Fruit fly (Drosophila melanogaster) whole organism, embryonic: ENCODE results near the gene CG9920.

Source experiments
- Bteb2 ChIP-seq: fragments of 200-800 bp; sonication (Bioruptor generic); optimal IDR thresholded peaks from 2 replicates; lab custom pipeline; 2016; ENCODE audit warnings: missing biosample characterization, missing genetic modification characterization
- C15 ChIP-seq: fragments of 200-800 bp; sonication (Bioruptor generic); IDR thresholded peaks from 3 replicates; pipeline ENCODE4 v1.3.6; 2022; ENCODE audit warnings: missing biosample characterization, missing genetic modification characterization
- CG10321 ChIP-seq: fragments of 200-800 bp; sonication (Bioruptor generic); IDR thresholded peaks from 2 replicates; pipeline ENCODE4 v1.3.6; 2022; ENCODE audit warnings: missing biosample characterization, missing genetic modification characterization
- CG11093 ChIP-seq: fragments of 200-800 bp; sonication (Bioruptor generic); IDR thresholded peaks from 3 replicates; pipeline ENCODE4 v1.3.6; 2022; ENCODE audit warnings: missing biosample characterization, missing genetic modification characterization
- CG12104 ChIP-seq: fragments of 200-800 bp; sonication (Bioruptor generic); optimal IDR thresholded peaks from 3 replicates; lab custom pipeline; 2016; ENCODE audit warnings: missing biosample characterization, missing genetic modification characterization
- CG12155 ChIP-seq: fragments of 200-800 bp; sonication (Bioruptor generic); optimal IDR thresholded peaks from 3 replicates; lab custom pipeline; 2016; ENCODE audit warnings: missing biosample characterization, missing genetic modification characterization
- CG12942 ChIP-seq: fragments of 200-800 bp; sonication (Bioruptor generic); optimal IDR thresholded peaks from 3 replicates; lab custom pipeline; 2016; ENCODE audit warnings: missing biosample characterization, missing genetic modification characterization
- CG13296 ChIP-seq: fragments of 200-800 bp; sonication (Bioruptor generic); optimal IDR thresholded peaks from 3 replicates; lab custom pipeline; 2018; ENCODE audit warnings: missing biosample characterization, mild to moderate bottlenecking, missing genetic modification characterization
- CG14860 ChIP-seq: fragments of 200-800 bp; sonication (Bioruptor generic); IDR thresholded peaks from 3 replicates; pipeline ENCODE4 v1.3.6; 2022; ENCODE audit warnings: missing biosample characterization, missing genetic modification characterization; ENCODE audit not compliant: partially characterized antibody
- CG1529 ChIP-seq: fragments of 200-800 bp; sonication (Bioruptor generic); optimal IDR thresholded peaks from 3 replicates; lab custom pipeline; 2018; ENCODE audit warnings: missing biosample characterization, missing genetic modification characterization
- CG16815 ChIP-seq: fragments of 200-800 bp; sonication (Bioruptor generic); optimal IDR thresholded peaks from 3 replicates; lab custom pipeline; 2017; ENCODE audit warnings: missing biosample characterization, mild to moderate bottlenecking, missing genetic modification characterization
- CG18599 ChIP-seq: fragments of 200-800 bp; sonication (Bioruptor generic); optimal IDR thresholded peaks from 3 replicates; lab custom pipeline; 2017; ENCODE audit warnings: missing biosample characterization, missing genetic modification characterization, mild to moderate bottlenecking, moderate library complexity, missing genetic modification reagents
- CG2199 ChIP-seq: fragments of 200-800 bp; sonication (Bioruptor generic); IDR thresholded peaks from 3 replicates; pipeline ENCODE4 v1.3.6; 2022; ENCODE audit warnings: missing biosample characterization, missing genetic modification characterization
- CG2889 ChIP-seq: fragments of 200-800 bp; sonication (Bioruptor generic); IDR thresholded peaks from 3 replicates; pipeline ENCODE4 v1.3.6; 2022; ENCODE audit warnings: missing biosample characterization, missing genetic modification characterization
- CG31441 ChIP-seq: fragments of 200-800 bp; sonication (Bioruptor generic); IDR thresholded peaks from 2 replicates; pipeline ENCODE4 v1.3.6; 2022; ENCODE audit warnings: missing biosample characterization, missing genetic modification characterization
- CG33213 ChIP-seq: fragments of 200-800 bp; sonication (Bioruptor generic); optimal IDR thresholded peaks from 3 replicates; lab custom pipeline; 2016; ENCODE audit warnings: missing biosample characterization, missing genetic modification characterization
- CG33557 ChIP-seq: fragments of 200-800 bp; sonication (Bioruptor generic); optimal IDR thresholded peaks from 2 replicates; lab custom pipeline; 2019; ENCODE audit warnings: missing biosample characterization, mild to moderate bottlenecking, missing genetic modification characterization, moderate library complexity
- CG34422 ChIP-seq: fragments of 200-800 bp; sonication (Bioruptor generic); IDR thresholded peaks from 3 replicates; pipeline ENCODE4 v1.3.6; 2022; ENCODE audit warnings: missing biosample characterization, missing genetic modification characterization
- CG6683 ChIP-seq: fragments of 200-800 bp; sonication (Bioruptor generic); optimal IDR thresholded peaks from 2 replicates; lab custom pipeline; 2017; ENCODE audit warnings: missing biosample characterization, mild to moderate bottlenecking, missing genetic modification characterization, missing genetic modification reagents
- CG7271 ChIP-seq: fragments of 200-800 bp; sonication (Bioruptor generic); optimal IDR thresholded peaks from 2 replicates; lab custom pipeline; 2018; ENCODE audit warnings: missing biosample characterization, mild to moderate bottlenecking, missing genetic modification characterization, moderate library complexity
- CG7987 ChIP-seq: fragments of 200-800 bp; sonication (Bioruptor generic); optimal IDR thresholded peaks from 2 replicates; lab custom pipeline; 2018; ENCODE audit warnings: missing biosample characterization, mild to moderate bottlenecking, missing genetic modification characterization, moderate library complexity
- CG8765 ChIP-seq: fragments of 200-800 bp; sonication (Bioruptor generic); IDR thresholded peaks from 2 replicates; pipeline ENCODE4 v1.3.6; 2022; ENCODE audit warnings: missing biosample characterization, missing genetic modification characterization
- CTCF ChIP-seq: fragments of 200-800 bp; sonication (Bioruptor generic); optimal IDR thresholded peaks from 2 replicates; lab custom pipeline; 2017; ENCODE audit warnings: missing biosample characterization, mild to moderate bottlenecking, missing genetic modification characterization, moderate library complexity
- Dek ChIP-seq: fragments of 200-800 bp; sonication (Bioruptor generic); optimal IDR thresholded peaks from 3 replicates; lab custom pipeline; 2019; ENCODE audit warnings: missing biosample characterization, mild to moderate bottlenecking, missing genetic modification characterization, moderate library complexity
- Hmx ChIP-seq: fragments of 200-800 bp; sonication (Bioruptor generic); optimal IDR thresholded peaks from 2 replicates; lab custom pipeline; 2016; ENCODE audit warnings: missing biosample characterization, missing genetic modification characterization
- Hr78 ChIP-seq, 2 experiments: fragments of 200-800 bp in 1 of 2; fragments of >200 bp in 1 of 2; sonication (Bioruptor generic) in 1 of 2; optimal IDR thresholded peaks; 2 replicates each; lab custom pipeline; 2017 to 2019; ENCODE audit warnings: missing biosample characterization in 2 of 2, missing genetic modification characterization in 2 of 2, mild to moderate bottlenecking in 1 of 2, moderate library complexity in 1 of 2
- Mad ChIP-seq: fragments of 200-800 bp; sonication (Bioruptor generic); optimal IDR thresholded peaks from 2 replicates; lab custom pipeline; 2016; ENCODE audit warnings: missing biosample characterization, missing genetic modification characterization
- Meics ChIP-seq: fragments of 200-800 bp; sonication (Bioruptor generic); optimal IDR thresholded peaks from 2 replicates; lab custom pipeline; 2017; ENCODE audit warnings: missing biosample characterization, mild to moderate bottlenecking, missing genetic modification characterization
- NC2β ChIP-seq: fragments of 200-800 bp; sonication (Bioruptor generic); optimal IDR thresholded peaks from 2 replicates; lab custom pipeline; 2016; ENCODE audit warnings: missing biosample characterization, missing genetic modification characterization
- Optix ChIP-seq: fragments of 200-800 bp; sonication (Bioruptor generic); IDR thresholded peaks from 3 replicates; pipeline ENCODE4 v1.3.6; 2022; ENCODE audit warnings: missing biosample characterization, missing genetic modification characterization
- Scr ChIP-seq: fragments of 200-800 bp; sonication (Bioruptor generic); IDR thresholded peaks from 2 replicates; pipeline ENCODE4 v1.3.6; 2022; ENCODE audit warnings: missing biosample characterization, missing genetic modification characterization; ENCODE audit not compliant: partially characterized antibody
- ab ChIP-seq: fragments of 200-800 bp; sonication (Bioruptor generic); optimal IDR thresholded peaks from 2 replicates; lab custom pipeline; 2016; ENCODE audit warnings: missing biosample characterization, missing genetic modification characterization
- ac ChIP-seq: fragments of 200-800 bp; sonication (Bioruptor generic); optimal IDR thresholded peaks from 3 replicates; lab custom pipeline; 2017; ENCODE audit warnings: missing biosample characterization, mild to moderate bottlenecking, missing genetic modification characterization
- chn ChIP-seq: fragments of 200-800 bp; sonication (Bioruptor generic); optimal IDR thresholded peaks from 2 replicates; lab custom pipeline; 2016; ENCODE audit warnings: missing biosample characterization, missing genetic modification characterization
- danr ChIP-seq: fragments of 200-800 bp; sonication (Bioruptor generic); IDR thresholded peaks from 2 replicates; pipeline ENCODE4 v1.3.6; 2022; ENCODE audit warnings: missing biosample characterization, missing genetic modification characterization
- emc ChIP-seq: fragments of 200-800 bp; sonication (Bioruptor generic); optimal IDR thresholded peaks from 2 replicates; lab custom pipeline; 2016; ENCODE audit warnings: missing biosample characterization, missing genetic modification characterization
- fd64A ChIP-seq: fragments of 200-800 bp; sonication (Bioruptor generic); optimal IDR thresholded peaks from 3 replicates; lab custom pipeline; 2018; ENCODE audit warnings: missing biosample characterization, mild to moderate bottlenecking, missing genetic modification characterization
- gce ChIP-seq: fragments of 200-800 bp; sonication (Bioruptor generic); IDR thresholded peaks from 3 replicates; pipeline ENCODE4 v1.3.6; 2022; ENCODE audit warnings: missing biosample characterization, missing genetic modification characterization
- gem ChIP-seq: fragments of 200-800 bp; sonication (Bioruptor generic); optimal IDR thresholded peaks from 2 replicates; lab custom pipeline; 2019; ENCODE audit warnings: missing biosample characterization, mild to moderate bottlenecking, missing genetic modification characterization, moderate library complexity
- grn ChIP-seq: fragments of 200-800 bp; sonication (Bioruptor generic); optimal IDR thresholded peaks from 3 replicates; lab custom pipeline; 2017; ENCODE audit warnings: missing biosample characterization, missing genetic modification characterization
- nom ChIP-seq: fragments of 200-800 bp; sonication (Bioruptor generic); optimal IDR thresholded peaks from 2 replicates; lab custom pipeline; 2017; ENCODE audit warnings: missing biosample characterization, missing genetic modification characterization, mild to moderate bottlenecking, moderate library complexity, missing genetic modification reagents
- pfk ChIP-seq: fragments of 200-800 bp; sonication (Bioruptor generic); optimal IDR thresholded peaks from 2 replicates; lab custom pipeline; 2018; ENCODE audit warnings: missing biosample characterization, mild to moderate bottlenecking, missing genetic modification characterization, moderate library complexity
- pho ChIP-seq: fragments of 200-800 bp; sonication (Bioruptor generic); optimal IDR thresholded peaks from 2 replicates; lab custom pipeline; 2016; ENCODE audit warnings: missing biosample characterization, missing genetic modification characterization
- pzg ChIP-seq: fragments of 200-800 bp; sonication (Bioruptor generic); optimal IDR thresholded peaks from 3 replicates; lab custom pipeline; 2018; ENCODE audit warnings: missing biosample characterization, mild to moderate bottlenecking, missing genetic modification characterization, moderate library complexity
- salm ChIP-seq: fragments of 200-800 bp; sonication (Bioruptor generic); optimal IDR thresholded peaks from 2 replicates; lab custom pipeline; 2018; ENCODE audit warnings: missing biosample characterization, mild to moderate bottlenecking, missing genetic modification characterization
- schlank ChIP-seq: fragments of 200-800 bp; sonication (Bioruptor generic); optimal IDR thresholded peaks from 2 replicates; lab custom pipeline; 2018; ENCODE audit warnings: missing biosample characterization, mild to moderate bottlenecking, missing genetic modification characterization
- sd ChIP-seq: fragments of 200-800 bp; sonication (Bioruptor generic); optimal IDR thresholded peaks from 3 replicates; lab custom pipeline; 2018; ENCODE audit warnings: missing biosample characterization, mild to moderate bottlenecking, missing genetic modification characterization, moderate library complexity
- sens-2 ChIP-seq: fragments of 200-800 bp; sonication (Bioruptor generic); IDR thresholded peaks from 2 replicates; pipeline ENCODE4 v1.3.6; 2022; ENCODE audit warnings: missing biosample characterization, missing genetic modification characterization
- stwl ChIP-seq: fragments of 200-800 bp; sonication (Bioruptor generic); optimal IDR thresholded peaks from 3 replicates; lab custom pipeline; 2018; ENCODE audit warnings: missing biosample characterization, mild to moderate bottlenecking, missing genetic modification characterization, moderate library complexity
- unpg ChIP-seq: fragments of 200-800 bp; sonication (Bioruptor generic); optimal IDR thresholded peaks from 3 replicates; lab custom pipeline; 2018; ENCODE audit warnings: missing biosample characterization, mild to moderate bottlenecking, missing genetic modification characterization, moderate library complexity

The CG9920 gene

DNA sequence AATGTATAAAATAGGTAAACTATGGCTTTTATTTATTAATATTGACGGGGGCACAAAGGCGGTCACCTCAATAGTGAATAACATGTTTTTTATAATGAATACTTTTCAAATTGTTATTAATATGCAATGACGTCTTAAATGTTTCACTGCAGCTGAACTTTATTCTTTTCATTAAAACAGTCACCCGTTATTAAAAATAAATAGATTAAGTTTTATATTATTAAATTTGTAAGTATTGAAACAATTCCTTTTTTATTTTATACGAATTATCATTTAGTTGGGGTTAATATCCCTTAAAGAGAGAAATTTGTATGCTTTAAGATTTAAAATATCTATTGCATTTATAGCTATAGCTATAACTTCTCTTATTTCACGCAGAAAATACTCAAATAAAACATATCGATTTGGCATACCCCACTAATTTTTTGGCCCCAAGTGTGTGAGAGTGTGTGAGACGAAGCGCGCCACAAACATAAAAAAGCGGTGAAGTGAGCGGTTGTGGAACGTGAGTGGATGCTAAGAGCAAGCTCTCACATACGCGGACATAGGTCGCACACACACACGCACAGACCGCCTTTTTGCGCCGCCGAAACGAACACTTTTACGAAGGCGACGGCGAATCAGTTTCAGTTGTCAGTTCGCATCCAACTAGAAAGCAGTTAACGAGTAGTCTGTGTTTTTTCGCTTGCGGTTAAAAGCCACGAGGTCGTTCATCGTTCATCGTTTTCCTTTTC lies 41.4 kb downstream of the CG9920 start, which contains the start of gene foxo (continued):
- no peak for TF ChIP-seq stwl
- TF ChIP-seq CG18599 (GFP tag; lab: Kevin White, UChicago) = peak; percentile 90
- TF ChIP-seq CG34422 = peak; percentile 28; the same call in 1 of the 3 replicates
- no peak for TF ChIP-seq C15
- peak in 1 of 2 experiments; percentile 62 for TF ChIP-seq Hr78 (GFP tag; optimal IDR thresholded peaks at IDR 0.05; lab: Kevin White, UChicago)
- no peak for TF ChIP-seq ab (GFP tag; lab: Kevin White, UChicago)
- peak; percentile 50 for TF ChIP-seq sd (tag; lab: Kevin White, UChicago)
- no peak for TF ChIP-seq Optix (GFP tag; lab: Robert Waterston, UW)
- peak; percentile 83 for TF ChIP-seq CG12104 (GFP tag; lab: Kevin White, UChicago)
- TF ChIP-seq CG12942 (GFP tag; lab: Kevin White, UChicago) = peak; percentile 53
- peak; percentile 93 for TF ChIP-seq gem (tag; lab: Kevin White, UChicago)
- no peak for TF ChIP-seq Bteb2
- TF ChIP-seq CG11093 = no peak
- no peak for TF ChIP-seq grn
- no peak for TF ChIP-seq fd64A (GFP tag; lab: Kevin White, UChicago)
- peak; percentile 85; the same call in 2 of the 3 replicates for TF ChIP-seq CG2199
- no peak for TF ChIP-seq Scr (GFP tag; lab: Robert Waterston, UW)
- TF ChIP-seq pfk (GFP tag; lab: Kevin White, UChicago) = peak; percentile 58
- peak; percentile 59 for TF ChIP-seq CG1529 (GFP tag; lab: Kevin White, UChicago)
- TF ChIP-seq Mad (GFP tag; lab: Kevin White, UChicago) = peak; percentile 6
- peak; percentile 79 for TF ChIP-seq unpg (GFP tag; lab: Kevin White, UChicago)
- TF ChIP-seq NC2β (GFP tag; lab: Kevin White, UChicago) = no peak
- TF ChIP-seq Meics (GFP tag; lab: Kevin White, UChicago) = peak; percentile 93
- no peak for TF ChIP-seq sens-2 (GFP tag; lab: Robert Waterston, UW)
- peak; percentile 63 for TF ChIP-seq CG12155 (GFP tag; lab: Kevin White, UChicago)
- TF ChIP-seq CG7271 (tag; lab: Kevin White, UChicago) = no peak
- no peak for TF ChIP-seq CG33213 (GFP tag; lab: Kevin White, UChicago)
- no peak for TF ChIP-seq CG7987 (GFP tag; lab: Kevin White, UChicago)
- TF ChIP-seq emc (GFP tag; lab: Kevin White, UChicago) = no peak
- no peak for TF ChIP-seq schlank (tag; lab: Kevin White, UChicago)
- TF ChIP-seq pzg (GFP tag; lab: Kevin White, UChicago) = no peak
- no peak for TF ChIP-seq CG8765 (GFP tag; lab: Robert Waterston, UW)
- TF ChIP-seq CG16815 (GFP tag; lab: Kevin White, UChicago) = peak; percentile 58
- peak; percentile 12 for TF ChIP-seq CG33557 (GFP tag; lab: Kevin White, UChicago)
- peak; percentile 87 for TF ChIP-seq CG13296 (GFP tag; lab: Kevin White, UChicago)
- peak; percentile 39 for TF ChIP-seq nom (GFP tag; lab: Kevin White, UChicago)
- no peak for TF ChIP-seq CG10321 (GFP tag; lab: Robert Waterston, UW)
- TF ChIP-seq salm (tag; lab: Kevin White, UChicago) = peak; percentile 79
- TF ChIP-seq pho = no peak
- no peak for TF ChIP-seq CG2889 (GFP tag; lab: Robert Waterston, UW)
- TF ChIP-seq chn = no peak
- TF ChIP-seq Hmx (GFP tag; lab: Kevin White, UChicago) = no peak
- peak; percentile 19 for TF ChIP-seq CTCF (GFP tag; lab: Kevin White, UChicago)
- no peak for TF ChIP-seq ac (GFP tag; lab: Kevin White, UChicago)
- peak; percentile 84 for TF ChIP-seq Dek (tag; lab: Kevin White, UChicago)
- TF ChIP-seq danr = no peak
- TF ChIP-seq gce (GFP tag; lab: Robert Waterston, UW) = no peak
- peak; percentile 78 for TF ChIP-seq CG6683 (GFP tag; lab: Kevin White, UChicago)
- TF ChIP-seq CG31441 (GFP tag; lab: Robert Waterston, UW) = peak; percentile 95
- TF ChIP-seq CG14860 (GFP tag; lab: Robert Waterston, UW) = no peak
